Worm (Caenorhabditis elegans): ENCODE measurements around the gene F36H5.9.

- no peak for TF ChIP-seq aly-2 (tag; optimal IDR thresholded peaks at IDR 0.05)
- TF ChIP-seq nhr-129 (tag; optimal IDR thresholded peaks at IDR 0.05), result no peak
- no peak for TF ChIP-seq elt-1 (tag; optimal IDR thresholded peaks at IDR 0.05)
- TF ChIP-seq ztf-4 (tag; optimal IDR thresholded peaks at IDR 0.05), result no peak
- TF ChIP-seq ZK546.5 (tag; optimal IDR thresholded peaks at IDR 0.05), result no peak
- TF ChIP-seq ztf-11 (tag; optimal IDR thresholded peaks at IDR 0.05), result no peak
- TF ChIP-seq lin-13 (GFP tag; optimal IDR thresholded peaks at IDR 0.05), result no peak
- TF ChIP-seq mab-5 (tag; optimal IDR thresholded peaks at IDR 0.05), result no peak
- no peak for TF ChIP-seq sma-3 (GFP tag; optimal IDR thresholded peaks at IDR 0.05)
- no peak for TF ChIP-seq ama-1 (optimal IDR thresholded peaks at IDR 0.05)
- TF ChIP-seq peb-1 (tag; optimal IDR thresholded peaks at IDR 0.05), result no peak
These were observed 3.7 kb upstream of the F36H5.9 start, which contains the start of gene fbxb-53 for ce11 chrII:1756582-1756981.

Measured in whole organism, L2 larva.